Worm (Caenorhabditis elegans) whole organism, midembryonic: ENCODE results near the gene ipla-5.

Source experiments
- T22C8.4 ChIP-seq: fragments of 200-800 bp; sonication (Bioruptor generic); IDR thresholded peaks from 2 replicates; pipeline ENCODE4 v1.3.6; 2022; ENCODE audit warnings: missing genetic modification characterization, missing compliant biosample characterization
- cog-1 ChIP-seq: sonication (generic microtip); optimal IDR thresholded peaks from 2 replicates; lab custom pipeline; 2016; ENCODE audit warnings: missing genetic modification characterization, missing compliant biosample characterization
- flt-1 ChIP-seq: fragments of 200-800 bp; sonication (Bioruptor generic); IDR thresholded peaks from 2 replicates; pipeline ENCODE4 v1.3.6; 2022; ENCODE audit warnings: missing genetic modification characterization, missing compliant biosample characterization
- klf-2 ChIP-seq: fragments of 200-800 bp; sonication (Bioruptor generic); conservative IDR thresholded peaks from 2 replicates; pipeline ENCODE4 v1.3.6; 2022; ENCODE audit warnings: missing genetic modification reagents, missing genetic modification characterization, missing compliant biosample characterization
- med-1 ChIP-seq: sonication (generic microtip); optimal IDR thresholded peaks from 2 replicates; lab custom pipeline; 2017; ENCODE audit warnings: missing genetic modification characterization, mild to moderate bottlenecking, missing compliant biosample characterization, antibody characterized with exemption, missing genetic modification reagents; ENCODE audit not compliant: insufficient read depth
- ref-1 ChIP-seq: fragments of 200-800 bp; sonication (Bioruptor generic); conservative IDR thresholded peaks from 2 replicates; pipeline ENCODE4 v1.3.6; 2022; ENCODE audit warnings: missing genetic modification reagents, missing genetic modification characterization, missing compliant biosample characterization
- tab-1 ChIP-seq: fragments of 200-800 bp; sonication (Bioruptor generic); IDR thresholded peaks from 2 replicates; pipeline ENCODE4 v1.3.6; 2022; ENCODE audit warnings: missing genetic modification characterization, missing compliant biosample characterization
- ztf-23 ChIP-seq: fragments of 200-800 bp; sonication (Bioruptor generic); IDR thresholded peaks from 2 replicates; pipeline ENCODE4 v1.3.6; 2022; ENCODE audit warnings: missing genetic modification reagents, missing genetic modification characterization, missing compliant biosample characterization

- TF ChIP-seq klf-2 (GFP tag; lab: Robert Waterston, UW): no peak
- no peak for TF ChIP-seq tab-1 (GFP tag; lab: Robert Waterston, UW)
- TF ChIP-seq flt-1 (GFP tag; lab: Robert Waterston, UW): no peak
- TF ChIP-seq cog-1 (tag; lab: Kevin White, UChicago): no peak
- no peak for TF ChIP-seq ztf-23 (GFP tag; lab: Robert Waterston, UW)
- no peak for TF ChIP-seq T22C8.4 (GFP tag; lab: Robert Waterston, UW)
- no peak for TF ChIP-seq med-1 (GFP tag; lab: Kevin White, UChicago)
- no peak for TF ChIP-seq ref-1 (GFP tag; lab: Robert Waterston, UW)
Measured at ce11 chrIV:8722801-8723200, 7.8 kb downstream of the ipla-5 start.
